Worm (Caenorhabditis elegans) whole organism, late embryonic: ENCODE measurements around the gene B0244.9.

Experiments used
- Y22D7AL.16 ChIP-seq: sonication (generic microtip); optimal IDR thresholded peaks from 2 replicates; lab custom pipeline; 2016; ENCODE audit warnings: missing genetic modification characterization, missing compliant biosample characterization
- ceh-14 ChIP-seq: sonication (generic microtip); optimal IDR thresholded peaks from 2 replicates; lab custom pipeline; 2016; ENCODE audit warnings: missing genotype, missing genetic modification characterization, missing compliant biosample characterization
- ceh-24 ChIP-seq: sonication (generic microtip); optimal IDR thresholded peaks from 2 replicates; lab custom pipeline; 2016; ENCODE audit warnings: mild to moderate bottlenecking, missing genetic modification characterization, missing compliant biosample characterization
- ceh-31 ChIP-seq: sonication (generic microtip); optimal IDR thresholded peaks from 2 replicates; lab custom pipeline; 2016; ENCODE audit warnings: missing genetic modification characterization, missing compliant biosample characterization
- ceh-34 ChIP-seq: sonication (generic microtip); optimal IDR thresholded peaks from 2 replicates; lab custom pipeline; 2016; ENCODE audit warnings: mild to moderate bottlenecking, missing genetic modification characterization, missing compliant biosample characterization
- ceh-45 ChIP-seq: fragments of 200-800 bp; sonication (Bioruptor generic); IDR thresholded peaks from 2 replicates; pipeline ENCODE4 v1.3.6; 2022; ENCODE audit warnings: missing genetic modification reagents, missing genetic modification characterization, missing compliant biosample characterization
- ceh-6 ChIP-seq: fragments of 200-800 bp; sonication (Bioruptor generic); optimal IDR thresholded peaks from 2 replicates; lab custom pipeline; 2018; ENCODE audit warnings: mild to moderate bottlenecking, missing genetic modification characterization, missing compliant biosample characterization
- che-1 ChIP-seq: sonication (generic microtip); optimal IDR thresholded peaks from 2 replicates; lab custom pipeline; 2016; ENCODE audit warnings: mild to moderate bottlenecking, missing genetic modification characterization, missing compliant biosample characterization
- elt-4 ChIP-seq: sonication (generic microtip); optimal IDR thresholded peaks from 2 replicates; lab custom pipeline; 2016; ENCODE audit warnings: missing genetic modification characterization, missing compliant biosample characterization
- ets-4 ChIP-seq: sonication (generic microtip); optimal IDR thresholded peaks from 2 replicates; lab custom pipeline; 2016; ENCODE audit warnings: missing genetic modification characterization, missing compliant biosample characterization
- fkh-10 ChIP-seq: fragments of 150-350 bp; optimal IDR thresholded peaks from 2 replicates; lab custom pipeline; 2014; ENCODE audit warnings: missing biosample characterization, missing genetic modification reagents, missing genetic modification characterization
- fkh-6 ChIP-seq: sonication (generic microtip); optimal IDR thresholded peaks from 2 replicates; lab custom pipeline; 2016; ENCODE audit warnings: missing genetic modification characterization, missing compliant biosample characterization
- hlh-13 ChIP-seq: fragments of 200-800 bp; sonication (Bioruptor generic); optimal IDR thresholded peaks from 2 replicates; lab custom pipeline; 2018; ENCODE audit warnings: mild to moderate bottlenecking, missing genetic modification characterization, missing compliant biosample characterization
- hlh-30 ChIP-seq: sonication (generic microtip); optimal IDR thresholded peaks from 2 replicates; lab custom pipeline; 2017; ENCODE audit warnings: antibody characterized with exemption, missing genetic modification characterization, missing compliant biosample characterization; ENCODE audit not compliant: insufficient read depth
- lin-11 ChIP-seq: fragments of 200-800 bp; sonication (Bioruptor generic); optimal IDR thresholded peaks from 2 replicates; lab custom pipeline; 2018; ENCODE audit warnings: mild to moderate bottlenecking, missing genetic modification characterization, missing compliant biosample characterization
- madf-2 ChIP-seq: sonication (generic microtip); optimal IDR thresholded peaks from 2 replicates; lab custom pipeline; 2017; ENCODE audit warnings: missing genetic modification characterization, missing compliant biosample characterization
- mec-3 ChIP-seq: sonication (generic microtip); optimal IDR thresholded peaks from 2 replicates; lab custom pipeline; 2016; ENCODE audit warnings: borderline replicate concordance, missing genetic modification characterization, missing compliant biosample characterization
- odd-2 ChIP-seq: sonication (generic microtip); optimal IDR thresholded peaks from 2 replicates; lab custom pipeline; 2017; ENCODE audit warnings: antibody characterized with exemption, mild to moderate bottlenecking, missing genetic modification characterization, missing compliant biosample characterization
- pag-3 ChIP-seq: sonication (generic microtip); optimal IDR thresholded peaks from 2 replicates; lab custom pipeline; 2016; ENCODE audit warnings: missing compliant biosample characterization, missing genetic modification characterization, borderline replicate concordance
- pat-9 ChIP-seq: fragments of 200-800 bp; sonication (Bioruptor generic); optimal IDR thresholded peaks from 2 replicates; lab custom pipeline; 2018; ENCODE audit warnings: mild to moderate bottlenecking, missing genetic modification characterization, moderate library complexity, missing compliant biosample characterization
- pax-1 ChIP-seq: fragments of 150-350 bp; optimal IDR thresholded peaks from 2 replicates; lab custom pipeline; 2014; ENCODE audit warnings: missing biosample characterization, missing genetic modification characterization
- pha-2 ChIP-seq: sonication (generic microtip); optimal IDR thresholded peaks from 2 replicates; lab custom pipeline; 2017; ENCODE audit warnings: mild to moderate bottlenecking, missing genetic modification characterization, missing compliant biosample characterization
- sdc-2 ChIP-seq: sonication (generic microtip); optimal IDR thresholded peaks from 2 replicates; lab custom pipeline; 2016; ENCODE audit warnings: missing genotype, missing genetic modification characterization, missing compliant biosample characterization
- sox-2 ChIP-seq: fragments of 200-800 bp; sonication (Bioruptor generic); IDR thresholded peaks from 2 replicates; pipeline ENCODE4 v1.3.6; 2022; ENCODE audit warnings: missing genetic modification reagents, missing genetic modification characterization, missing compliant biosample characterization
- sox-4 ChIP-seq: sonication (generic microtip); optimal IDR thresholded peaks from 2 replicates; lab custom pipeline; 2017; ENCODE audit warnings: mild to moderate bottlenecking, missing genetic modification characterization, inconsistent platforms, missing compliant biosample characterization
- syd-9 ChIP-seq: sonication (generic microtip); optimal IDR thresholded peaks from 2 replicates; lab custom pipeline; 2016; ENCODE audit warnings: mild to moderate bottlenecking, missing genetic modification characterization, moderate library complexity, missing compliant biosample characterization
- ttx-3 ChIP-seq: sonication (generic microtip); optimal IDR thresholded peaks from 2 replicates; lab custom pipeline; 2016; ENCODE audit warnings: missing genetic modification reagents, missing genetic modification characterization, missing compliant biosample characterization
- unc-3 ChIP-seq, 2 experiments: fragments of 200-800 bp in 1 of 2; sonication (Bioruptor generic) in 1 of 2; sonication (generic microtip) in 1 of 2; conservative IDR thresholded peaks in 1 of 2; optimal IDR thresholded peaks in 1 of 2; 2 replicates each; pipeline versions ENCODE4 v1.3.6 to Lab custom; 2016 to 2022; ENCODE audit warnings: missing compliant biosample characterization in 2 of 2, missing genetic modification characterization in 2 of 2, missing genetic modification reagents in 1 of 2
- unc-55 ChIP-seq: sonication (generic microtip); optimal IDR thresholded peaks from 2 replicates; lab custom pipeline; 2017; ENCODE audit warnings: missing biosample characterization, missing genetic modification reagents, missing genetic modification characterization
- zip-5 ChIP-seq: sonication (generic microtip); optimal IDR thresholded peaks from 2 replicates; lab custom pipeline; 2016; ENCODE audit warnings: missing genetic modification characterization, missing compliant biosample characterization

The B0244.9 gene

ce11 chrIII:5688246-5688645 is 42.6 kb downstream of the B0244.9 start (continued):
- no peak for TF ChIP-seq che-1 (tag; lab: Kevin White, UChicago)
- TF ChIP-seq ceh-14 (tag; lab: Kevin White, UChicago): peak; percentile 20

ce11 chrIII:5683998-5684397 is 46.8 kb downstream of the B0244.9 start, which contains the start of gene rcan-1:
Gene rcan-1, minus strand, starts transcription at chrIII:5684098.
- TF ChIP-seq pha-2 (no peak), hlh-30 (no peak), sdc-2 (no peak), pax-1 (tag; lab: Kevin White, UChicago) (no peak), ceh-24 (no peak), sox-2 (GFP tag; lab: Robert Waterston, UW) (no peak), mec-3 (tag; lab: Kevin White, UChicago) (no peak), lin-11 (no peak), pag-3 (no peak), ttx-3 (no peak), fkh-10 (no peak), ceh-45 (no peak), pat-9 (tag; lab: Kevin White, UChicago) (no peak), elt-4 (tag; lab: Kevin White, UChicago) (no peak), ceh-6 (GFP tag; lab: Kevin White, UChicago) (no peak)

- no peak for TF ChIP-seq zip-5 (tag; lab: Kevin White, UChicago)
- TF ChIP-seq Y22D7AL.16: no peak
- no peak for TF ChIP-seq unc-3 (GFP tag; conservative IDR thresholded peaks at IDR 0.05; lab: Robert Waterston, UW)
- TF ChIP-seq unc-3 (tag; optimal IDR thresholded peaks at IDR 0.05; lab: Kevin White, UChicago): no peak
- no peak for TF ChIP-seq hlh-13 (GFP tag; lab: Kevin White, UChicago)
- no peak for TF ChIP-seq sox-4 (tag; lab: Kevin White, UChicago)
- no peak for TF ChIP-seq ceh-45
- TF ChIP-seq syd-9 (tag; lab: Kevin White, UChicago): no peak
- no peak for TF ChIP-seq fkh-6 (tag; lab: Kevin White, UChicago)
- TF ChIP-seq unc-55 (GFP tag; lab: Kevin White, UChicago): no peak
- TF ChIP-seq mec-3 (tag; lab: Kevin White, UChicago): no peak
- no peak for TF ChIP-seq pat-9 (tag; lab: Kevin White, UChicago)
- no peak for TF ChIP-seq madf-2 (tag; lab: Kevin White, UChicago)
- TF ChIP-seq hlh-30: no peak
- TF ChIP-seq ets-4 (tag; lab: Kevin White, UChicago): no peak
- TF ChIP-seq odd-2 (tag; lab: Kevin White, UChicago): no peak
- TF ChIP-seq ceh-31: no peak
- TF ChIP-seq ceh-34 (tag; lab: Kevin White, UChicago): no peak
- TF ChIP-seq, all 69 proteins: peak for 0
These were observed 50.7 kb downstream of the B0244.9 start, which contains the start of gene pst-2 for ce11 chrIII:5680141-5680540. Gene pst-2, plus strand, starts transcription at chrIII:5680433.
